Worm (Caenorhabditis elegans): Measurements from ENCODE around the gene fbxc-44.
A peak's percentile ranks its signal among the peaks of the same experiment; 100 is the strongest.

Gene fbxc-44

DNA sequence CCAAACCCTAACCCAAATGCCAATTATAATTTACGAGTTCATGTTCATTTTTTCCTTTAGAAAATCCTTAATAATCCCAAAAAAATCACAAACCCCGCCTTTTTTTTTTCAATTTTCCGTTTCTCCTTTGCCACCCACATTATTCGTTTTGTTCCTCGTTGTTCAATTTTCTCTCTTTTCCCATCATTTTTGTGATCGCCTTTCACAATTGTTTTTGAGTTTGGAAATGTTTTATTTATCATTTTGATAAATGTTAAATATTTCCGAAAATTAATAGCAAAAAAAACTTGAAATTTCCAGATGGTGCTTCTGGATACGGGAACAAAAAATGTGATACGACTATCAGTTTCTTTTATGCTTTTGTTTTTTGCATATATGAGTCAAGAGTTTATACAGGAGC lies 22.2 kb downstream of the fbxc-44 start, which contains the start of gene F31D5.2:
Gene F31D5.2, plus strand, starts transcription at position 301 of the 400 bp plus-strand sequence.
- TF ChIP-seq elt-1 (tag; optimal IDR thresholded peaks at IDR 0.05) (no peak), nhr-77 (tag; optimal IDR thresholded peaks at IDR 0.05) (no peak), mdl-1 (tag; optimal IDR thresholded peaks at IDR 0.05) (no peak), blmp-1 (tag; optimal IDR thresholded peaks at IDR 0.05; ENCODE audit: insufficient read depth) (no peak), nhr-6 (tag; optimal IDR thresholded peaks at IDR 0.05) (no peak), skn-1 (tag; optimal IDR thresholded peaks at IDR 0.05) (no peak), nhr-12 (tag; optimal IDR thresholded peaks at IDR 0.05) (no peak), peb-1 (tag; optimal IDR thresholded peaks at IDR 0.05) (no peak), ama-1 (optimal IDR thresholded peaks at IDR 0.05) (no peak), lin-13 (GFP tag; optimal IDR thresholded peaks at IDR 0.05) (no peak), ceh-82 (tag; optimal IDR thresholded peaks at IDR 0.05) (no peak), gmeb-1 (tag; optimal IDR thresholded peaks at IDR 0.05) (no peak)

DNA sequence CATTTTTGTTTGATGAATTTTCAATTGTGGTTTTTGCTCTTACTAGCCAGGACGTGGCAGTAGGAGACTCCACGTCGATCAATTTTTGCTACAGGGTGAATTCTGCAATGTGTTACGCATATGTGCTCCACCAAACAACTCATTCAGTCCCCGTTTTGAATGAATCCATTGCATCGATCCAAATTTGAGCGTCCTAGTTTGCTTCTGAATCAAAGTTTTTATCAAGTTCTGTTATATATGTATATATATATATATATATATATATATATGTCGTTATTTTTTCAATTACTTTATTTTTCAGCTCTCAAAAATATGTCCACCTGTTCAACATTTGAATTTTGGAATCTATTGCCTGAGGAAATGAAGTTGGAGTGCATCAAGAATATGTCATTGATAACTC lies 26.4 kb downstream of the fbxc-44 start, which contains the start of gene F31D5.7:
Gene F31D5.7, plus strand, starts transcription at position 301 of the 400 bp plus-strand sequence.
- TF ChIP-seq unc-39 (tag; optimal IDR thresholded peaks at IDR 0.05) (no peak), elt-3 (tag; optimal IDR thresholded peaks at IDR 0.05) (no peak), ceh-16 (tag; optimal IDR thresholded peaks at IDR 0.05) (no peak), sma-9 (GFP tag; optimal IDR thresholded peaks at IDR 0.05) (no peak), sma-9 (tag; optimal IDR thresholded peaks at IDR 0.05) (no peak), ceh-82 (tag; optimal IDR thresholded peaks at IDR 0.05) (no peak), lin-13 (GFP tag; optimal IDR thresholded peaks at IDR 0.05) (no peak), egl-27 (tag; optimal IDR thresholded peaks at IDR 0.05) (no peak), lin-11 (tag; optimal IDR thresholded peaks at IDR 0.05) (no peak), nhr-77 (tag; optimal IDR thresholded peaks at IDR 0.05) (no peak), mdl-1 (tag; optimal IDR thresholded peaks at IDR 0.05) (no peak), F13H6.1 (tag; optimal IDR thresholded peaks at IDR 0.05) (no peak), mab-5 (tag; optimal IDR thresholded peaks at IDR 0.05) (no peak), nhr-23 (tag; optimal IDR thresholded peaks at IDR 0.05) (no peak), alr-1 (tag; optimal IDR thresholded peaks at IDR 0.05) (no peak), nhr-12 (tag; optimal IDR thresholded peaks at IDR 0.05) (no peak), nhr-129 (tag; optimal IDR thresholded peaks at IDR 0.05) (no peak), snpc-4 (tag; optimal IDR thresholded peaks at IDR 0.05) (no peak)

DNA sequence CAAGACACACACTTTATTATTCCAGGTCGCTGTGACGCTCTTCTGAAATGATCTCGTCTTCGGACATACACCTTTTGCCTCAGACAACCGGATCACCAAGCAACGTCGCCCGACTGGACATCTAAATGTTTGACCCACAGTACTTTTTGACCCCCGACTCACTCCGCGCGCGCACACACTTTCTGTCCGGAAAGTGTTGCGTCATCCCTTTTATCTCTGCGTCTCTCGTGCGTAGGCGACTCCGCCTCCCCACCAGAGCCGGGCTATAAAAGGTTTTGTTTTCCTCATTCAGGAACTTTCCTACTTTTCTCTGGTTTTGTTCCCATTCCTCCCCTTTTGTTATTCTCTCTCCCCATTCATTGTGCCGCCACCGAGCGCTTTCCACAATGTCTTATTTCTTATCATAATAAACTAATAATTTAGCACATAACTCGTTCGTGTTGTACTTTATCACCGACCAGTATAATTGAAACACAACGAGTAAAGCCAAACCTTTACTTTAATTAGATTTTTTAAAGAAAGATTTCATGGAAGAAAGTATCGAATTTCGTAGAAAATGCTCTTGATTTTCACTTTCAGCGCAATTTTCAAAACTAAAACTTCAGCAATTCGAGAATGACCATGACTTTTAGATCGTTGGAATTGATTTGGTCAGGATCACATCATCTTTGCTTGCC lies 28.3 kb downstream of the fbxc-44 start, which contains the start of gene F31D5.6:
Gene F31D5.6, plus strand, starts transcription at position 627 of the 677 bp plus-strand sequence.
- TF ChIP-seq ceh-16 (tag; optimal IDR thresholded peaks at IDR 0.05) (no peak), nhr-6 (tag; optimal IDR thresholded peaks at IDR 0.05) (no peak), C34F6.9 (tag; optimal IDR thresholded peaks at IDR 0.05) (no peak), gmeb-1 (tag; optimal IDR thresholded peaks at IDR 0.05) (no peak), peb-1 (tag; optimal IDR thresholded peaks at IDR 0.05) (no peak), sma-9 (GFP tag; optimal IDR thresholded peaks at IDR 0.05) (no peak), sma-9 (tag; optimal IDR thresholded peaks at IDR 0.05) (no peak), nhr-21 (tag; optimal IDR thresholded peaks at IDR 0.05) (no peak), mbf-1 (tag; optimal IDR thresholded peaks at IDR 0.05) (no peak)

DNA sequence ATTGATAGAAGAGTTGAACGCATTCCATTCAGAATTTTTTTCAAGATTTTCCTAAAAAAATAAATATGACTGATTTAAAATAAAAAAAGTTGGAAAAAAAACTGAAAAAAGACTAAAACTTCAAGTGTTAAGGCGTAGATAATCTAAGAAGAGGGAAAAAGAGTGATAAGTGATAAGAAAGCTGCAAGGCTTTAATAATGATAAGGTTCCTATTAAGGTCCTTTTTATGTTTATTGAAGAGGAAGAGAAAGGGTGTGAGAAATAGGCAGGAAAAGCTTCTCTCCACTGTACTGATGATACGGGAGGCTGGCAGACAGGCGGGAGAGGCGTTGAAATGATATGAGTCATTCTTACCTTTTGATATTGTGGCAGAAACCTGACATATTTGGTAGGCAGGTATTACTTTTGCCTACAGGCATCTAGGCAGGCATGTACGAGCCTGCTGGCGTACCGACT lies 33.8 kb downstream of the fbxc-44 start, which contains the start of gene mth-1:
Gene mth-1, minus strand, starts transcription at position 51 of the 456 bp plus-strand sequence.
- TF ChIP-seq fos-1 (tag; optimal IDR thresholded peaks at IDR 0.05) (peak; percentile 68), ceh-82 (tag; optimal IDR thresholded peaks at IDR 0.05) (no peak), nhr-11 (tag; optimal IDR thresholded peaks at IDR 0.05) (no peak), lin-39 (tag; optimal IDR thresholded peaks at IDR 0.05) (no peak), F13H6.1 (tag; optimal IDR thresholded peaks at IDR 0.05) (no peak)

DNA sequence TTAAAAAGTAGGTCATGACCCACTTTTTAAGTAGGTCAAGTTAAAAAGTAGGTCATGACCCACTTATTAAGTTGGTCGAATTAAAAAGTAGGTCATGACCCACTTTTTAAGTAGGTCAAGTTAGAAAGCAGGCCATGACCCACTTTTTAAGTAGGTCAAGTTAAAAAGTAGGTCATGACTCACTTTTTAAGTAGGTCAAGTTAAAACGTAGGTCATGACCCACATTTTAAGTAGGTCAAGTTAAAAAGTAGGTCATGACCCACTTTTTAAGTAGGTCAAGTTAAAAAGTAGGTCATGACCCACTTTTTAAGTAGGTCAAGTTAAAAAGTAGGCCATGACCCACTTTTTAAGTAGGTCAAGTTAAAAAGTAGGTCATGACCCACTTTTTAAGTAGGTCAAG lies 34.9 kb downstream of the fbxc-44 start:
- peak; percentile 4 for TF ChIP-seq unc-55 (GFP tag; optimal IDR thresholded peaks at IDR 0.05)

DNA sequence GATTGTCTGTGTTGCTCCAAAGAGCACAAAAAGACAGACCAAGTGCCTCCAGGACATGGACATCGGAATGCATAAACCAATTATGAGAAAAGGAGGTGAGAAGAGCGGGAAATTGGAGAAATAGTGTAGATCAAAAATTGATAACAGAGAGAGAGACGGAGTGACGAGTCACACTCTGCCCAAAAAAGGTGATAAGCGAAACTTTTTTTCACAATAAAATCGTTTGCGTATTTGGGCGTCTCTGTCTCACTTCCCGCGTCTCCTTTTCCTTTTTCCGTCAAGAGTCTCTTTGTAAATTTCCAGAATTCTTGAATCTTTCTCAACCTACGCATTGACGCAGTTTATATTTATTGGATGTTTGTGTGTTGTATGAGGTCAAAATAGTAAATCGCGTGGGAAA lies 43.4 kb downstream of the fbxc-44 start, which contains the start of gene mth-2:
Gene mth-2, minus strand, starts transcription at position 188 of the 400 bp plus-strand sequence.
- TF ChIP-seq ceh-16 (tag; optimal IDR thresholded peaks at IDR 0.05): no peak
- TF ChIP-seq F13H6.1 (tag; optimal IDR thresholded peaks at IDR 0.05): peak; percentile 33
- peak; percentile 88 for TF ChIP-seq fos-1 (tag; optimal IDR thresholded peaks at IDR 0.05)
- TF ChIP-seq gmeb-1 (tag; optimal IDR thresholded peaks at IDR 0.05): peak; percentile 24
- no peak for TF ChIP-seq ZK546.5 (tag; optimal IDR thresholded peaks at IDR 0.05)
- peak; percentile 12 for TF ChIP-seq crh-2 (tag; optimal IDR thresholded peaks at IDR 0.05)
- TF ChIP-seq unc-62 (GFP tag; optimal IDR thresholded peaks at IDR 0.05): no peak
- TF ChIP-seq sma-9 (GFP tag; optimal IDR thresholded peaks at IDR 0.05): peak; percentile 77
- TF ChIP-seq sma-9 (tag; optimal IDR thresholded peaks at IDR 0.05): no peak
